Fruit fly (Drosophila melanogaster): Measurements from ENCODE around the gene CG14367.

- TF ChIP-seq CTCF (optimal IDR thresholded peaks at IDR 0.05) (no peak), CG8478 (optimal IDR thresholded peaks at IDR 0.05) (no peak)
These were observed 7.3 kb upstream of the CG14367 start, which contains the start of gene omd for dm6 chr3R:13686371-13687211.

All from S2 (cell line).